Fruit fly (Drosophila melanogaster) whole organism, embryonic: Measurements from ENCODE around the gene CG42580.
A peak's percentile ranks its signal among the peaks of the same experiment; 100 is the strongest.

ENCODE experiments used
- BEAF-32 ChIP-seq: fragments of 200-800 bp; sonication (Bioruptor generic); optimal IDR thresholded peaks from 3 replicates; lab custom pipeline; 2017; ENCODE audit warnings: missing biosample characterization, missing genetic modification characterization, mild to moderate bottlenecking, moderate library complexity, missing genetic modification reagents
- CG10321 ChIP-seq: fragments of 200-800 bp; sonication (Bioruptor generic); IDR thresholded peaks from 2 replicates; pipeline ENCODE4 v1.3.6; 2022; ENCODE audit warnings: missing biosample characterization, missing genetic modification characterization
- CG10431 ChIP-seq: fragments of 200-800 bp; sonication (Bioruptor generic); optimal IDR thresholded peaks from 3 replicates; lab custom pipeline; 2018; ENCODE audit warnings: missing biosample characterization, mild to moderate bottlenecking, missing genetic modification characterization
- CG10979 ChIP-seq: fragments of 200-800 bp; sonication (Bioruptor generic); optimal IDR thresholded peaks from 2 replicates; lab custom pipeline; 2018; ENCODE audit warnings: missing biosample characterization, mild to moderate bottlenecking, missing genetic modification characterization, moderate library complexity
- CG11456 ChIP-seq: fragments of 200-800 bp; sonication (Bioruptor generic); IDR thresholded peaks from 3 replicates; pipeline ENCODE4 v1.3.6; 2022; ENCODE audit warnings: missing biosample characterization, missing genetic modification characterization
- CG11560 ChIP-seq: fragments of 200-800 bp; sonication (Bioruptor generic); IDR thresholded peaks from 3 replicates; pipeline ENCODE4 v1.3.6; 2022; ENCODE audit warnings: missing biosample characterization, missing genetic modification characterization
- CG13287 ChIP-seq: fragments of 200-800 bp; sonication (Bioruptor generic); IDR thresholded peaks from 2 replicates; pipeline ENCODE4 v1.3.6; 2022; ENCODE audit warnings: missing biosample characterization, missing genetic modification characterization; ENCODE audit not compliant: partially characterized antibody
- CG13424 ChIP-seq: fragments of 200-800 bp; sonication (Bioruptor generic); optimal IDR thresholded peaks from 2 replicates; lab custom pipeline; 2019; ENCODE audit warnings: missing biosample characterization, mild to moderate bottlenecking, missing genetic modification characterization, moderate library complexity
- CG14860 ChIP-seq: fragments of 200-800 bp; sonication (Bioruptor generic); IDR thresholded peaks from 3 replicates; pipeline ENCODE4 v1.3.6; 2022; ENCODE audit warnings: missing biosample characterization, missing genetic modification characterization; ENCODE audit not compliant: partially characterized antibody
- CG1602 ChIP-seq: fragments of 200-800 bp; sonication (Bioruptor generic); optimal IDR thresholded peaks from 3 replicates; lab custom pipeline; 2016; ENCODE audit warnings: missing biosample characterization, missing genetic modification characterization
- CG17802 ChIP-seq: fragments of 200-800 bp; sonication (Bioruptor generic); optimal IDR thresholded peaks from 2 replicates; lab custom pipeline; 2018; ENCODE audit warnings: missing biosample characterization, mild to moderate bottlenecking, missing genetic modification characterization, moderate library complexity
- CG17829 ChIP-seq: fragments of 200-800 bp; optimal IDR thresholded peaks from 2 replicates; lab custom pipeline; 2019; ENCODE audit warnings: missing biosample characterization, mild to moderate bottlenecking, missing genetic modification characterization, moderate library complexity
- CG2129 ChIP-seq: fragments of 200-800 bp; sonication (Bioruptor generic); IDR thresholded peaks from 2 replicates; pipeline ENCODE4 v1.3.6; 2022; ENCODE audit warnings: missing biosample characterization, missing genetic modification characterization; ENCODE audit not compliant: partially characterized antibody
- CG31388 ChIP-seq: fragments of 200-800 bp; sonication (Bioruptor generic); optimal IDR thresholded peaks from 2 replicates; lab custom pipeline; 2016; ENCODE audit warnings: missing biosample characterization, missing genetic modification characterization
- CG3847 ChIP-seq: fragments of 200-800 bp; sonication (Bioruptor generic); IDR thresholded peaks from 2 replicates; pipeline ENCODE4 v1.3.6; 2022; ENCODE audit warnings: missing biosample characterization, missing genetic modification characterization
- CG9817 ChIP-seq: fragments of 200-800 bp; sonication (Bioruptor generic); optimal IDR thresholded peaks from 2 replicates; lab custom pipeline; 2018; ENCODE audit warnings: missing biosample characterization, mild to moderate bottlenecking, missing genetic modification characterization, moderate library complexity
- CG9932 ChIP-seq: fragments of 200-800 bp; sonication (Bioruptor generic); IDR thresholded peaks from 2 replicates; pipeline ENCODE4 v1.3.6; 2022; ENCODE audit warnings: missing biosample characterization, missing genetic modification characterization
- D19B ChIP-seq: fragments of 200-800 bp; sonication (Bioruptor generic); optimal IDR thresholded peaks from 2 replicates; lab custom pipeline; 2017; ENCODE audit warnings: missing biosample characterization, mild to moderate bottlenecking, missing genetic modification characterization
- Fer2 ChIP-seq: fragments of 200-800 bp; sonication (Bioruptor generic); optimal IDR thresholded peaks from 2 replicates; lab custom pipeline; 2018; ENCODE audit warnings: missing biosample characterization, mild to moderate bottlenecking, missing genetic modification characterization, moderate library complexity
- Fer3 ChIP-seq: fragments of 200-800 bp; sonication (Bioruptor generic); optimal IDR thresholded peaks from 2 replicates; lab custom pipeline; 2018; ENCODE audit warnings: missing biosample characterization, mild to moderate bottlenecking, missing genetic modification characterization, moderate library complexity
- HLH4C ChIP-seq: fragments of 200-800 bp; sonication (Bioruptor generic); IDR thresholded peaks from 3 replicates; pipeline ENCODE4 v1.3.6; 2022; ENCODE audit warnings: missing biosample characterization, missing genetic modification characterization; ENCODE audit not compliant: partially characterized antibody
- Hmr ChIP-seq: fragments of 200-800 bp; sonication (Bioruptor generic); optimal IDR thresholded peaks from 3 replicates; lab custom pipeline; 2017; ENCODE audit warnings: mild to moderate bottlenecking, missing biosample characterization, missing genetic modification reagents, missing genetic modification characterization
- Med ChIP-seq: fragments of 200-800 bp; sonication (Bioruptor generic); peaks from one replicate; lab custom pipeline; 2016; ENCODE audit warnings: missing biosample characterization, missing genetic modification characterization, mild to moderate bottlenecking, inconsistent platforms, moderate library complexity
- NFAT ChIP-seq: fragments of 200-800 bp; sonication (Bioruptor generic); IDR thresholded peaks from 2 replicates; pipeline ENCODE4 v1.3.6; 2022; ENCODE audit warnings: missing biosample characterization, missing genetic modification characterization
- Opbp ChIP-seq: fragments of 200-800 bp; sonication (Bioruptor generic); IDR thresholded peaks from 3 replicates; pipeline ENCODE4 v1.3.6; 2022; ENCODE audit warnings: missing biosample characterization, missing genetic modification characterization; ENCODE audit not compliant: partially characterized antibody
- Sin3A ChIP-seq: fragments of >200 bp; optimal IDR thresholded peaks from 2 replicates; lab custom pipeline; 2018
- Trl ChIP-seq, 3 experiments: fragments of >200 bp in 2 of 3; fragments of 200-800 bp in 1 of 3; sonication (Bioruptor generic) in 1 of 3; optimal IDR thresholded peaks; 2 replicates in 1 of 3; 3 replicates in 2 of 3; lab custom pipeline; 2016 to 2017; ENCODE audit warnings: missing biosample characterization in 1 of 3, missing genetic modification characterization in 1 of 3
- YL-1 ChIP-seq: fragments of 200-800 bp; sonication (Bioruptor generic); optimal IDR thresholded peaks from 3 replicates; lab custom pipeline; 2017; ENCODE audit warnings: missing biosample characterization, mild to moderate bottlenecking, missing genetic modification characterization
- ap ChIP-seq: fragments of 200-800 bp; sonication (Bioruptor generic); IDR thresholded peaks from 2 replicates; pipeline ENCODE4 v1.3.6; 2022; ENCODE audit warnings: missing biosample characterization, missing genetic modification characterization
- chif ChIP-seq, 2 experiments: fragments of 200-800 bp; sonication (Bioruptor generic); optimal IDR thresholded peaks; 3 replicates each; lab custom pipeline; 2016; ENCODE audit warnings: missing biosample characterization in 2 of 2, missing genetic modification characterization in 2 of 2
- chinmo ChIP-seq: fragments of 200-800 bp; sonication (Bioruptor generic); IDR thresholded peaks from 4 replicates; pipeline ENCODE4 v1.3.6; 2022; ENCODE audit warnings: missing biosample characterization, missing genetic modification characterization; ENCODE audit not compliant: partially characterized antibody
- dimm ChIP-seq: fragments of 200-800 bp; sonication (Bioruptor generic); IDR thresholded peaks from 2 replicates; pipeline ENCODE4 v1.3.6; 2022; ENCODE audit warnings: missing biosample characterization, missing genetic modification characterization
- eyg ChIP-seq: fragments of 200-800 bp; sonication (Bioruptor generic); optimal IDR thresholded peaks from 3 replicates; lab custom pipeline; 2016; ENCODE audit warnings: missing biosample characterization, missing genetic modification characterization
- gem ChIP-seq: fragments of 200-800 bp; sonication (Bioruptor generic); optimal IDR thresholded peaks from 2 replicates; lab custom pipeline; 2019; ENCODE audit warnings: missing biosample characterization, mild to moderate bottlenecking, missing genetic modification characterization, moderate library complexity
- hbn ChIP-seq: fragments of 200-800 bp; sonication (Bioruptor generic); IDR thresholded peaks from 2 replicates; pipeline ENCODE4 v1.3.6; 2022; ENCODE audit warnings: missing biosample characterization, missing genetic modification characterization; ENCODE audit not compliant: partially characterized antibody
- her ChIP-seq: fragments of 200-800 bp; sonication (Bioruptor generic); optimal IDR thresholded peaks from 2 replicates; lab custom pipeline; 2016; ENCODE audit warnings: missing biosample characterization, missing genetic modification characterization
- inv ChIP-seq: fragments of 200-800 bp; sonication (Bioruptor generic); IDR thresholded peaks from 2 replicates; pipeline ENCODE4 v1.3.6; 2022; ENCODE audit warnings: missing biosample characterization, missing genetic modification characterization; ENCODE audit not compliant: partially characterized antibody
- ken ChIP-seq: fragments of 200-800 bp; sonication (Bioruptor generic); IDR thresholded peaks from 3 replicates; pipeline ENCODE4 v1.3.6; 2022; ENCODE audit warnings: missing biosample characterization, missing genetic modification characterization
- psq ChIP-seq: fragments of 200-800 bp; sonication (Bioruptor generic); optimal IDR thresholded peaks from 2 replicates; lab custom pipeline; 2017; ENCODE audit warnings: missing biosample characterization, missing genetic modification characterization
- row ChIP-seq: fragments of 200-800 bp; sonication (Bioruptor generic); IDR thresholded peaks from 3 replicates; pipeline ENCODE4 v1.3.6; 2022; ENCODE audit warnings: missing biosample characterization, missing genetic modification characterization
- sens-2 ChIP-seq: fragments of 200-800 bp; sonication (Bioruptor generic); IDR thresholded peaks from 2 replicates; pipeline ENCODE4 v1.3.6; 2022; ENCODE audit warnings: missing biosample characterization, missing genetic modification characterization
- sima ChIP-seq: fragments of 200-800 bp; sonication (Bioruptor generic); optimal IDR thresholded peaks from 2 replicates; lab custom pipeline; 2016; ENCODE audit warnings: missing biosample characterization, missing genetic modification characterization
- sisA ChIP-seq: fragments of 200-800 bp; sonication (Bioruptor generic); IDR thresholded peaks from 2 replicates; pipeline ENCODE4 v1.3.6; 2022; ENCODE audit warnings: missing biosample characterization, missing genetic modification characterization
- slou ChIP-seq: fragments of 200-800 bp; sonication (Bioruptor generic); optimal IDR thresholded peaks from 3 replicates; lab custom pipeline; 2016; ENCODE audit warnings: missing biosample characterization, missing genetic modification characterization
- trh ChIP-seq: fragments of 200-800 bp; sonication (Bioruptor generic); optimal IDR thresholded peaks from 2 replicates; lab custom pipeline; 2016; ENCODE audit warnings: missing biosample characterization, missing genetic modification characterization
- vfl ChIP-seq: fragments of 200-800 bp; sonication (Bioruptor generic); optimal IDR thresholded peaks from 2 replicates; lab custom pipeline; 2016; ENCODE audit warnings: missing biosample characterization, missing genetic modification characterization
- wdn ChIP-seq: fragments of 200-800 bp; sonication (Bioruptor generic); IDR thresholded peaks from 2 replicates; pipeline ENCODE4 v1.3.6; 2022; ENCODE audit warnings: missing biosample characterization, missing genetic modification characterization
- wor ChIP-seq: fragments of 200-800 bp; sonication (Bioruptor generic); IDR thresholded peaks from 2 replicates; pipeline ENCODE4 v1.3.6; 2022; ENCODE audit warnings: missing biosample characterization, missing genetic modification characterization
- zen2 ChIP-seq: fragments of 200-800 bp; sonication (Bioruptor generic); IDR thresholded peaks from 3 replicates; pipeline ENCODE4 v1.3.6; 2022; ENCODE audit warnings: missing biosample characterization, missing genetic modification characterization; ENCODE audit not compliant: partially characterized antibody

CG42580 gene

dm6 chrX:20524754-20525236 is 49.3 kb upstream of the CG42580 start, which contains the start of gene Tak1 (continued):
- TF ChIP-seq CG31388: no peak
- peak; percentile 68 for TF ChIP-seq CG9817
- peak; percentile 60 for TF ChIP-seq CG17829 (tag; lab: Kevin White, UChicago)
- TF ChIP-seq CG2129 (GFP tag; lab: Robert Waterston, UW): 0 out of 2 replicates have a peak, but pooled peaks have one; percentile 19
- TF ChIP-seq inv (GFP tag; lab: Robert Waterston, UW): peak; percentile 59
- TF ChIP-seq psq (GFP tag; lab: Kevin White, UChicago): no peak
- TF ChIP-seq chinmo (GFP tag; lab: Robert Waterston, UW): 0 out of 4 replicates have a peak, but pooled peaks have one; percentile 47
- peak; percentile 87 for TF ChIP-seq NFAT (GFP tag; lab: Robert Waterston, UW)
- TF ChIP-seq CG13287 (GFP tag; lab: Robert Waterston, UW): peak; percentile 85
- TF ChIP-seq wor (GFP tag; lab: Robert Waterston, UW): no peak
- TF ChIP-seq hbn (GFP tag; lab: Robert Waterston, UW): peak; percentile 60
- TF ChIP-seq sima: no peak
- TF ChIP-seq CG3847 (GFP tag; lab: Robert Waterston, UW): peak; percentile 49
- no peak for TF ChIP-seq vfl (GFP tag; lab: Kevin White, UChicago)
- no peak for TF ChIP-seq dimm (GFP tag; lab: Robert Waterston, UW)
- no peak for TF ChIP-seq Fer2
- TF ChIP-seq sens-2: no peak
- peak; percentile 19 to 66 for TF ChIP-seq chif (GFP tag; optimal IDR thresholded peaks at IDR 0.05; lab: Kevin White, UChicago)
- TF ChIP-seq wdn (GFP tag; lab: Robert Waterston, UW): no peak
- TF ChIP-seq ap (GFP tag; lab: Robert Waterston, UW): 0 out of 2 replicates have a peak, but pooled peaks have one; percentile 19
- TF ChIP-seq D19B (GFP tag; lab: Kevin White, UChicago): no peak
- TF ChIP-seq CG10321 (GFP tag; lab: Robert Waterston, UW): peak; percentile 13; the same call in 1 of the 2 replicates
- TF ChIP-seq her: peak; percentile 55
- TF ChIP-seq slou: no peak
- TF ChIP-seq HLH4C (GFP tag; lab: Robert Waterston, UW): peak; percentile 90
- no peak for TF ChIP-seq trh
- peak; percentile 55 for TF ChIP-seq gem (tag; lab: Kevin White, UChicago)
- TF ChIP-seq Fer3: no peak
- TF ChIP-seq CG10979 (tag; lab: Kevin White, UChicago): peak; percentile 32
- no peak for TF ChIP-seq Trl (optimal IDR thresholded peaks at IDR 0.05; lab: Kevin White, UChicago)
- TF ChIP-seq Trl (GFP tag; optimal IDR thresholded peaks at IDR 0.05; lab: Kevin White, UChicago): peak; percentile 51
- peak; percentile 64; the same call in 2 of the 3 replicates for TF ChIP-seq Opbp (GFP tag; lab: Robert Waterston, UW)
- TF ChIP-seq row (GFP tag; lab: Robert Waterston, UW): 0 out of 3 replicates have a peak, but pooled peaks have one; percentile 20
- TF ChIP-seq CG13424: peak; percentile 14
- peak; percentile 82 for TF ChIP-seq CG14860 (GFP tag; lab: Robert Waterston, UW)
- TF ChIP-seq Hmr (GFP tag; lab: Kevin White, UChicago): peak; percentile 38
- TF ChIP-seq CG11560: no peak
- TF ChIP-seq sisA (GFP tag; lab: Robert Waterston, UW): peak; percentile 56
- TF ChIP-seq Sin3A (lab: Kevin White, UChicago): peak; percentile 70
- peak; percentile 62 for TF ChIP-seq zen2
- TF ChIP-seq CG11456 (GFP tag; lab: Robert Waterston, UW): peak; percentile 89
- TF ChIP-seq CG9932 (GFP tag; lab: Robert Waterston, UW): peak; percentile 78
- TF ChIP-seq YL-1 (GFP tag; lab: Kevin White, UChicago): peak; percentile 59
- peak; percentile 89 for TF ChIP-seq CG17802 (tag; lab: Kevin White, UChicago)
- TF ChIP-seq CG10431 (GFP tag; lab: Kevin White, UChicago): no peak
- peak; percentile 58 for TF ChIP-seq CG1602 (GFP tag; lab: Kevin White, UChicago)
- peak; percentile 65 for TF ChIP-seq BEAF-32 (GFP tag; lab: Kevin White, UChicago)
- no peak for TF ChIP-seq eyg (GFP tag; lab: Kevin White, UChicago)
- TF ChIP-seq ken: 0 out of 3 replicates have a peak, but pooled peaks have one; percentile 63
- peak; percentile 94 for TF ChIP-seq Med
